Worm (Caenorhabditis elegans): ENCODE measurements around the gene srh-184.

Gene srh-184

DNA sequence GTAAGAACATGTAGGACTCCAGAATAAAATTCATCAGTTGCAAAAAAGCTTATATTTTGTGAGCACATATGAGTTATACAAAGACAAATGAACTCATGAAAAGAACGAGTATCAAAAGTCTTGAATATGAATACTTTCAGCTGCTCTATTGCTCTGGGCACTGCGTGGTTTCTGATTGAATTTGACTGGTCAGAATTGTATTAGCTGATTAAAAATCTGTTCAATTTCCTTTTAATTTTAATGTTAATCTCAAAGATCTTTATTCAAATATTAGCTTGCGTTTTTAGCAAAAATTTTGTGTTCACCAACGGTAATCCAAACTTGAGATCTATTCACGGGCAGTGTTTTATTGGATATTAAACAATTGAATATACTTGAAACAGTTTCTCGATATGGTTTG, at the start of gene srh-184:
srh-184 (minus strand) TSS at position 101 of the 400 bp plus-strand sequence.
- TF ChIP-seq nhr-2 (tag; optimal IDR thresholded peaks at IDR 0.05) (no peak), elt-1 (tag; optimal IDR thresholded peaks at IDR 0.05; ENCODE audit: borderline replicate concordance, insufficient read depth) (no peak), ceh-43 (GFP tag; optimal IDR thresholded peaks at IDR 0.05) (no peak), hlh-1 (tag; optimal IDR thresholded peaks at IDR 0.05) (no peak), nhr-28 (tag; optimal IDR thresholded peaks at IDR 0.05) (no peak)

DNA sequence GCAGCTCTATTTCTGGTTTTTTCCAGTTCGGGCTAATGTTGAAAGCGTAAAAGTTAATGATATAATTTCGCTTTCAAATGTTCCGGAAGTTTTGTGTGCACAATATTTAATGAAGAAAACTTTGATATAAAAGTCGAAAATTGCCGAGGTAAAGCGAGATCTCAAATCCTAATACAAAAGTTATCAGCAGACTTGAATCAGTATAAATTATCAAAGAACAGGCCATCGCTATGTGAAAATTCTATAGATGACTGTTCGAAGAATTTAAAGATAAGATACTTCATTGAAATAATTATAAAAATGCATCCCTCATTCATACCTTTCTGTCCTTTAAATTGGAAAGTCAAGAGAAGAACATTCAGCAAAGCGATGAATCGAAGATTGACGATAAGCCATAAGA, 48.9 kb upstream of the srh-184 start, which contains the start of gene C29A12.6:
C29A12.6 (plus strand) TSS at position 301 of the 400 bp plus-strand sequence.
- no peak for TF ChIP-seq lin-32 (GFP tag; optimal IDR thresholded peaks at IDR 0.05)

DNA sequence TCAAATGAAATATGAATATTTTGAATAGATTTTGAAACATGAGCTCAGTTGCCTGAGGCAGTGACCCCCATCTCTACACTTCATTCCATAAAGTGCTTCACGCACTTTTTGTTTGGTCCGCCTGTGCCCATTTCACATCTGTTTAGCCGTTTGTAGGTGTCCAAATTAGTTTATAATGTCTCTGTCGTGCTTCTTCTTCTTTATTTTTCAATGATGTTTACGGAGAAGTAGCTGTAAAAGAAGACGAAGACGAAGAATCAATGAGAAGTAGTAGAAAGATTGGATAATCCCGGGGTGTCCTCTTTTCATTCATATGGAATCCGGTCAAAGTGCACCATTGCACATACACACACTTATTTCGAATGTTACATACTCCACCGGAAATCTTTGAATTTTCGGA, 41.4 kb upstream of the srh-184 start:
- TF ChIP-seq drap-1 (GFP tag; optimal IDR thresholded peaks at IDR 0.05) = no peak
- peak; percentile 75 for TF ChIP-seq ces-1 (GFP tag; optimal IDR thresholded peaks at IDR 0.05)

ce11 chrV:10838204-10838603, 40.2 kb upstream of the srh-184 start:
- TF ChIP-seq mls-2 (tag; optimal IDR thresholded peaks at IDR 0.05) (no peak), nhr-28 (tag; optimal IDR thresholded peaks at IDR 0.05) (no peak), unc-62 (GFP tag; optimal IDR thresholded peaks at IDR 0.05) (no peak), pha-4 (tag; optimal IDR thresholded peaks at IDR 0.05) (no peak), cnd-1 (tag; optimal IDR thresholded peaks at IDR 0.05) (no peak), ceh-39 (tag; optimal IDR thresholded peaks at IDR 0.05) (no peak), nhr-12 (tag; optimal IDR thresholded peaks at IDR 0.05) (no peak), lsy-2 (tag; optimal IDR thresholded peaks at IDR 0.05) (no peak), lin-32 (GFP tag; optimal IDR thresholded peaks at IDR 0.05) (no peak), unc-120 (tag; optimal IDR thresholded peaks at IDR 0.05; ENCODE audit: poor library complexity, severe bottlenecking) (no peak), nhr-2 (tag; optimal IDR thresholded peaks at IDR 0.05) (no peak), ztf-11 (tag; optimal IDR thresholded peaks at IDR 0.05) (no peak), tbx-8 (GFP tag; optimal IDR thresholded peaks at IDR 0.05) (no peak), ham-2 (GFP tag; optimal IDR thresholded peaks at IDR 0.05) (no peak), elt-3 (tag; optimal IDR thresholded peaks at IDR 0.05) (no peak), drap-1 (GFP tag; optimal IDR thresholded peaks at IDR 0.05) (no peak), mab-5 (tag; optimal IDR thresholded peaks at IDR 0.05) (no peak), unc-39 (tag; optimal IDR thresholded peaks at IDR 0.05) (no peak), sem-2 (GFP tag; optimal IDR thresholded peaks at IDR 0.05) (no peak)

ce11 chrV:10834682-10835219, 36.8 kb upstream of the srh-184 start:
- peak; percentile 54 for TF ChIP-seq ces-1 (GFP tag; optimal IDR thresholded peaks at IDR 0.05)
- no peak for TF ChIP-seq drap-1 (GFP tag; optimal IDR thresholded peaks at IDR 0.05)

DNA sequence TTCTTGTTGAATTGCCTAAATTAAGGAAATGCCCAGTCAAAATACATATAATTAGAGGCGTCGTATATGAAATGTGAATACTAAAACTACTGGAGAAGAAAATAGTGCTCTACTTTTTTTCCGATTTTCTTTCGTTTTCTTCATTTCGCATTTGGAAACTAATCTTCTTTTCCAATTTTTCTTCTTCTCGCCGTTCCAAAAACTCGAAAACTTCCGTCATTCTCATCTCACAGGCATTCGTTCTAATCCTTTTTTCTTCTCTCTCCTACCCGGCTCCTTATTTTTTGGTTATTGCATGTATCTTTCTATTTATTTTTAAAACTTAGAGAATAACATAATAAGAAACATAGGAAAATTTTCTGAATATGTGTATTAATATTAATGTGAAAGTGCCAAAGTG, 34.9 kb upstream of the srh-184 start:
- TF ChIP-seq sptf-1 (tag; optimal IDR thresholded peaks at IDR 0.05) (no peak), mls-2 (tag; optimal IDR thresholded peaks at IDR 0.05) (no peak), elt-1 (tag; optimal IDR thresholded peaks at IDR 0.05; ENCODE audit: borderline replicate concordance, insufficient read depth) (no peak), bed-3 (GFP tag; optimal IDR thresholded peaks at IDR 0.05) (no peak), ceh-39 (tag; optimal IDR thresholded peaks at IDR 0.05) (no peak)

DNA sequence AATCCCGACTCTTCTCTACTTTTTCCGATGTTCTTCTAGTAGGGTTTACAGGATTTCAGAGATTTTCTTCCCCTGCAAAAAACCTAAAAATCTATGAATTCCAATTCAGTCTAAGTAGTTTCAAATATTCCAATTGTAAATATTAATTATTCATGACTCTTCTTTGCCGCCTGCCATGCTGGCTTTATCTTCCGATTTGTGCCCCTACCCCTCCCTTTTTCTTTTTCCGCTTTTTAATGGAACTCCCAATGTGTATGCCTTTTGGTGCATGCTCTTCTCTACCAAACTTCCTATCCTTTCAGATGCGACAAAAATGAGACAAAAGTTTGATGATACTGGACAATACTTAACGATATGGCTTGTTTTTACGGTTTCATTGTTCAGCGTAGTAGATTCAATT, 26.7 kb upstream of the srh-184 start, which contains the start of gene nrx-1:
nrx-1 (plus strand) TSS at position 301 of the 400 bp plus-strand sequence.
- TF ChIP-seq sem-2 (GFP tag; optimal IDR thresholded peaks at IDR 0.05) (no peak), drap-1 (GFP tag; optimal IDR thresholded peaks at IDR 0.05) (no peak), mab-5 (tag; optimal IDR thresholded peaks at IDR 0.05) (no peak), elt-3 (tag; optimal IDR thresholded peaks at IDR 0.05) (no peak)

- peak; percentile 94 for TF ChIP-seq ces-1 (GFP tag; optimal IDR thresholded peaks at IDR 0.05)
- TF ChIP-seq lsy-2 (tag; optimal IDR thresholded peaks at IDR 0.05) = no peak
Measured at ce11 chrV:10818498-10818897, 20.5 kb upstream of the srh-184 start.

Data from whole organism, mixed stage, embryonic.